Worm (Caenorhabditis elegans) whole organism, early embryonic: ENCODE measurements around the gene T19D12.5.

Experiments
- B0310.2 ChIP-seq: sonication (generic microtip); optimal IDR thresholded peaks from 2 replicates; lab custom pipeline; 2016; ENCODE audit warnings: mild to moderate bottlenecking, missing genetic modification characterization, missing compliant biosample characterization
- F13C5.2 ChIP-seq: sonication (generic microtip); optimal IDR thresholded peaks from 2 replicates; lab custom pipeline; 2017; ENCODE audit warnings: mild to moderate bottlenecking, missing genetic modification characterization, inconsistent platforms, missing compliant biosample characterization
- ama-1 ChIP-seq: fragments of 150-350 bp; optimal IDR thresholded peaks from 2 replicates; lab custom pipeline; 2014
- ceh-13 ChIP-seq: fragments of 200-800 bp; sonication (Bioruptor generic); optimal IDR thresholded peaks from 2 replicates; lab custom pipeline; 2018; ENCODE audit warnings: mild to moderate bottlenecking, missing genetic modification characterization, missing compliant biosample characterization
- ceh-36 ChIP-seq: sonication (generic microtip); optimal IDR thresholded peaks from 2 replicates; lab custom pipeline; 2016; ENCODE audit warnings: missing genetic modification characterization, inconsistent platforms, missing compliant biosample characterization
- ets-7 ChIP-seq: sonication (generic microtip); optimal IDR thresholded peaks from 2 replicates; lab custom pipeline; 2016; ENCODE audit warnings: missing genotype, missing genetic modification characterization, missing compliant biosample characterization
- flt-1 ChIP-seq: fragments of 200-800 bp; sonication (Bioruptor generic); IDR thresholded peaks from 2 replicates; pipeline ENCODE4 v1.3.6; 2022; ENCODE audit warnings: missing genetic modification characterization, missing compliant biosample characterization
- hmbx-1 ChIP-seq: sonication (generic microtip); optimal IDR thresholded peaks from 2 replicates; lab custom pipeline; 2016; ENCODE audit warnings: mild to moderate bottlenecking, missing genetic modification characterization, missing compliant biosample characterization
- hmg-4 ChIP-seq: fragments of 200-800 bp; sonication (Bioruptor generic); optimal IDR thresholded peaks from 2 replicates; lab custom pipeline; 2018; ENCODE audit warnings: mild to moderate bottlenecking, missing genetic modification characterization, missing compliant biosample characterization
- hnd-1 ChIP-seq: sonication (generic microtip); optimal IDR thresholded peaks from 2 replicates; lab custom pipeline; 2016; ENCODE audit warnings: missing genetic modification characterization, missing compliant biosample characterization
- scrt-1 ChIP-seq: fragments of 200-800 bp; sonication (Bioruptor generic); IDR thresholded peaks from 2 replicates; pipeline ENCODE4 v1.3.6; 2022; ENCODE audit warnings: missing genetic modification characterization, missing compliant biosample characterization
- sea-1 ChIP-seq: fragments of 200-800 bp; sonication (Bioruptor generic); conservative IDR thresholded peaks from 2 replicates; pipeline ENCODE4 v1.3.6; 2022; ENCODE audit warnings: missing genetic modification characterization, missing compliant biosample characterization
- tbx-37 ChIP-seq: fragments of 200-800 bp; sonication (Bioruptor generic); conservative IDR thresholded peaks from 2 replicates; pipeline ENCODE4 v1.3.6; 2022; ENCODE audit warnings: missing genetic modification reagents, missing genetic modification characterization, missing compliant biosample characterization
- tra-4 ChIP-seq: sonication (generic microtip); optimal IDR thresholded peaks from 2 replicates; lab custom pipeline; 2017; ENCODE audit warnings: missing genetic modification characterization, missing compliant biosample characterization

DNA sequence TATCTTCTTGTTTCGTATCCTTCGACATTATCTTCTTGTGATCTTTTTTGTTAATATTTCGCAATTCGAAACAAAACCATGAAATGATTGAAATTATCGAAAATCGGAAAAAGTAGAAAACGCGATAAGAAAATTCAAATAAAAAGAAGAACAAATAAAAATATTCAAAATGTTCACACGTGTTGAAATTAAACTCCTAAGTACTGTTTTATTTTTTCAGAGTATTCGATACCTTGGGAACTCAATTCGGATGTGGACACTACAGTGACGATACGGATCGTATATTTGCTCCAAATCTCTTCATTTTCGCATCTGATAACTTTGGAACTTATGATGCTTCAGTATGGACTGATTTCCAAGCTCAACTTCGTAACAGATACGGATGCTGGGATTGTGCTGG lies at the start of gene T19D12.5:
- TF ChIP-seq tra-4 (tag; lab: Kevin White, UChicago) (no peak), sea-1 (GFP tag; lab: Robert Waterston, UW) (no peak), ama-1 (no peak), B0310.2 (tag; lab: Kevin White, UChicago) (no peak), ets-7 (no peak), ceh-13 (GFP tag; lab: Kevin White, UChicago) (no peak), flt-1 (GFP tag; lab: Robert Waterston, UW) (no peak), scrt-1 (no peak), hmg-4 (GFP tag; lab: Kevin White, UChicago) (no peak), hmbx-1 (tag; lab: Kevin White, UChicago) (no peak), tbx-37 (GFP tag; lab: Robert Waterston, UW) (no peak), hnd-1 (no peak), ceh-36 (no peak), F13C5.2 (tag; lab: Kevin White, UChicago) (no peak)
